Worm (Caenorhabditis elegans) whole organism, young adult: ENCODE measurements around the gene ceh-40.

Experiments
- B0019.2 ChIP-seq: fragments of 200-800 bp; sonication (Bioruptor generic); conservative IDR thresholded peaks from 2 replicates; pipeline ENCODE4 v1.3.6; 2022; ENCODE audit warnings: missing genetic modification reagents, missing genetic modification characterization, missing compliant biosample characterization
- D2030.7 ChIP-seq: fragments of 200-800 bp; sonication (Bioruptor generic); IDR thresholded peaks from 2 replicates; pipeline ENCODE4 v1.3.6; 2022; ENCODE audit warnings: missing genetic modification reagents, missing genetic modification characterization, missing compliant biosample characterization
- Y95B8A.8 ChIP-seq: fragments of 200-800 bp; sonication (Bioruptor generic); IDR thresholded peaks from 2 replicates; pipeline ENCODE4 v1.3.6; 2022; ENCODE audit warnings: missing genetic modification reagents, missing genetic modification characterization, missing compliant biosample characterization
- ama-1 ChIP-seq, 3 experiments: fragments of 150-350 bp in 1 of 3; sonication (generic microtip) in 2 of 3; optimal IDR thresholded peaks; 2 replicates each; lab custom pipeline; 2014 to 2018; ENCODE audit warnings: missing biosample characterization in 2 of 3, missing genetic modification characterization in 2 of 3, missing genetic modification reagents in 2 of 3
- athp-1 ChIP-seq: sonication (generic microtip); optimal IDR thresholded peaks from 2 replicates; lab custom pipeline; 2017; ENCODE audit warnings: mild to moderate bottlenecking, missing genetic modification characterization, missing compliant biosample characterization
- ceh-100 ChIP-seq: fragments of 200-800 bp; sonication (Bioruptor generic); IDR thresholded peaks from 2 replicates; pipeline ENCODE4 v1.3.6; 2022; ENCODE audit warnings: missing genetic modification reagents, missing genetic modification characterization, missing compliant biosample characterization
- hmg-20 ChIP-seq: fragments of 200-800 bp; sonication (Bioruptor generic); IDR thresholded peaks from 2 replicates; pipeline ENCODE4 v1.3.6; 2022; ENCODE audit warnings: missing genetic modification reagents, missing genetic modification characterization, missing compliant biosample characterization
- madf-8 ChIP-seq: fragments of 200-800 bp; sonication (Bioruptor generic); conservative IDR thresholded peaks from 2 replicates; pipeline ENCODE4 v1.3.6; 2022; ENCODE audit warnings: missing genetic modification reagents, missing genetic modification characterization, missing compliant biosample characterization
- mxl-1 ChIP-seq: sonication (generic microtip); optimal IDR thresholded peaks from 2 replicates; lab custom pipeline; 2016; ENCODE audit warnings: missing genetic modification characterization, missing compliant biosample characterization
- repo-1 ChIP-seq: sonication (generic microtip); optimal IDR thresholded peaks from 2 replicates; lab custom pipeline; 2017; ENCODE audit warnings: mild to moderate bottlenecking, missing genetic modification characterization, missing compliant biosample characterization
- tbp1 ChIP-seq: fragments of 200-800 bp; sonication (Bioruptor generic); optimal IDR thresholded peaks from 2 replicates; lab custom pipeline; 2018; ENCODE audit warnings: mild to moderate bottlenecking, missing genetic modification characterization, missing compliant biosample characterization
- unc-62 ChIP-seq: fragments of 150-350 bp; optimal IDR thresholded peaks from 2 replicates; lab custom pipeline; 2014; ENCODE audit warnings: missing biosample characterization, missing genetic modification reagents, missing genetic modification characterization
- zfh-2 ChIP-seq: fragments of 200-800 bp; sonication (Bioruptor generic); conservative IDR thresholded peaks from 2 replicates; pipeline ENCODE4 v1.3.6; 2022; ENCODE audit warnings: missing genetic modification reagents, missing genetic modification characterization, missing compliant biosample characterization

- TF ChIP-seq ceh-100 (GFP tag; lab: Robert Waterston, UW) (no peak), B0019.2 (GFP tag; lab: Robert Waterston, UW) (no peak), D2030.7 (no peak), ama-1 (optimal IDR thresholded peaks at IDR 0.05; lab: Kevin White, UChicago) (no peak), ama-1 (GFP tag; optimal IDR thresholded peaks at IDR 0.05; lab: Kevin White, UChicago) (no peak), Y95B8A.8 (GFP tag; lab: Robert Waterston, UW) (no peak), hmg-20 (GFP tag; lab: Robert Waterston, UW) (no peak), athp-1 (tag; lab: Kevin White, UChicago) (no peak), madf-8 (no peak; the same call in none of the 2 replicates), zfh-2 (GFP tag; lab: Robert Waterston, UW) (no peak), mxl-1 (no peak), unc-62 (GFP tag; lab: Kevin White, UChicago) (no peak), repo-1 (no peak), tbp1 (GFP tag; lab: Kevin White, UChicago) (no peak)
Measured at ce11 chrX:12313779-12314178, 6.8 kb downstream of the ceh-40 start.
